Fruit fly (Drosophila melanogaster): ENCODE data around the gene CG14153.

Gene CG14153

dm6 chr3L:10643228-10643627 is at the start of gene CG14153:
Gene CG14153 (plus strand): TSS chr3L:10643528.
- TF ChIP-seq tj (GFP tag; optimal IDR thresholded peaks at IDR 0.05), result no peak
- no peak for TF ChIP-seq CG33017 (tag; optimal IDR thresholded peaks at IDR 0.05)
- TF ChIP-seq CG7101 (tag; optimal IDR thresholded peaks at IDR 0.05), result no peak
- TF ChIP-seq CG11617 (GFP tag; optimal IDR thresholded peaks at IDR 0.05), result no peak
- no peak for TF ChIP-seq cic (GFP tag; optimal IDR thresholded peaks at IDR 0.05)
- TF ChIP-seq Clk (GFP tag; optimal IDR thresholded peaks at IDR 0.05), result no peak
- TF ChIP-seq cnc (optimal IDR thresholded peaks at IDR 0.05), result no peak
- TF ChIP-seq CG1620 (GFP tag; optimal IDR thresholded peaks at IDR 0.05), result no peak
- no peak for TF ChIP-seq CG5204 (GFP tag; optimal IDR thresholded peaks at IDR 0.05)
- no peak for TF ChIP-seq Mnt (GFP tag; optimal IDR thresholded peaks at IDR 0.05)
- no peak for TF ChIP-seq pad (GFP tag; optimal IDR thresholded peaks at IDR 0.05)
- TF ChIP-seq bab1 (GFP tag; optimal IDR thresholded peaks at IDR 0.05), result no peak
- TF ChIP-seq CG14711 (tag; optimal IDR thresholded peaks at IDR 0.05), result no peak
- no peak for TF ChIP-seq Hr96 (GFP tag; optimal IDR thresholded peaks at IDR 0.05)

- no peak for TF ChIP-seq toe (GFP tag; optimal IDR thresholded peaks at IDR 0.05)
- TF ChIP-seq cic (GFP tag; optimal IDR thresholded peaks at IDR 0.05), result no peak
- TF ChIP-seq bab1 (GFP tag; optimal IDR thresholded peaks at IDR 0.05), result no peak
- TF ChIP-seq CG1620 (GFP tag; optimal IDR thresholded peaks at IDR 0.05), result no peak
- TF ChIP-seq Crg-1 (GFP tag; optimal IDR thresholded peaks at IDR 0.05), result no peak
- no peak for TF ChIP-seq CG14711 (tag; optimal IDR thresholded peaks at IDR 0.05)
- no peak for TF ChIP-seq CG5204 (GFP tag; optimal IDR thresholded peaks at IDR 0.05)
- TF ChIP-seq CG33017 (tag; optimal IDR thresholded peaks at IDR 0.05), result no peak
- no peak for TF ChIP-seq kay (GFP tag; ENCODE audit: borderline replicate concordance)
- no peak for TF ChIP-seq CG11617 (GFP tag; optimal IDR thresholded peaks at IDR 0.05)
- no peak for TF ChIP-seq Clk (GFP tag; optimal IDR thresholded peaks at IDR 0.05)
- no peak for TF ChIP-seq CG12768 (GFP tag; optimal IDR thresholded peaks at IDR 0.05)
- no peak for TF ChIP-seq ovo (GFP tag; optimal IDR thresholded peaks at IDR 0.05)
- no peak for TF ChIP-seq CG7045 (GFP tag; optimal IDR thresholded peaks at IDR 0.05)
- TF ChIP-seq cnc (optimal IDR thresholded peaks at IDR 0.05), result no peak
- no peak for TF ChIP-seq Mnt (GFP tag; optimal IDR thresholded peaks at IDR 0.05)
- TF ChIP-seq Hr96 (GFP tag; optimal IDR thresholded peaks at IDR 0.05), result no peak
These were observed 43.8 kb upstream of the CG14153 start for dm6 chr3L:10599512-10599911.

dm6 chr3L:10623476-10623875 is 19.9 kb upstream of the CG14153 start, which contains the start of gene CG42521:
Gene CG42521 (minus strand): TSS chr3L:10623576.
- no peak for TF ChIP-seq Crg-1 (GFP tag; optimal IDR thresholded peaks at IDR 0.05)
- TF ChIP-seq CG12768 (GFP tag; optimal IDR thresholded peaks at IDR 0.05), result no peak
- TF ChIP-seq toe (GFP tag; optimal IDR thresholded peaks at IDR 0.05), result no peak
- no peak for TF ChIP-seq CG7045 (GFP tag; optimal IDR thresholded peaks at IDR 0.05)
- TF ChIP-seq CG14711 (tag; optimal IDR thresholded peaks at IDR 0.05), result no peak
- TF ChIP-seq cnc (optimal IDR thresholded peaks at IDR 0.05), result no peak
- TF ChIP-seq ovo (GFP tag; optimal IDR thresholded peaks at IDR 0.05), result no peak
- TF ChIP-seq CG33017 (tag; optimal IDR thresholded peaks at IDR 0.05), result no peak
- no peak for TF ChIP-seq Hr96 (GFP tag; optimal IDR thresholded peaks at IDR 0.05)
- no peak for TF ChIP-seq Clk (GFP tag; optimal IDR thresholded peaks at IDR 0.05)

- TF ChIP-seq CG7045 (GFP tag; optimal IDR thresholded peaks at IDR 0.05) (no peak), tj (GFP tag; optimal IDR thresholded peaks at IDR 0.05) (no peak), CG33017 (tag; optimal IDR thresholded peaks at IDR 0.05) (no peak), CG11617 (GFP tag; optimal IDR thresholded peaks at IDR 0.05) (no peak), CG14711 (tag; optimal IDR thresholded peaks at IDR 0.05) (no peak), pad (GFP tag; optimal IDR thresholded peaks at IDR 0.05) (no peak), toe (GFP tag; optimal IDR thresholded peaks at IDR 0.05) (no peak), CG12768 (GFP tag; optimal IDR thresholded peaks at IDR 0.05) (no peak), cic (GFP tag; optimal IDR thresholded peaks at IDR 0.05) (no peak), CG5204 (GFP tag; optimal IDR thresholded peaks at IDR 0.05) (no peak), Hr96 (GFP tag; optimal IDR thresholded peaks at IDR 0.05) (no peak)
These were observed 17.8 kb upstream of the CG14153 start, which contains the start of gene CG43127 for dm6 chr3L:10625499-10625898. Gene CG43127 (minus strand): TSS chr3L:10625599.

DNA sequence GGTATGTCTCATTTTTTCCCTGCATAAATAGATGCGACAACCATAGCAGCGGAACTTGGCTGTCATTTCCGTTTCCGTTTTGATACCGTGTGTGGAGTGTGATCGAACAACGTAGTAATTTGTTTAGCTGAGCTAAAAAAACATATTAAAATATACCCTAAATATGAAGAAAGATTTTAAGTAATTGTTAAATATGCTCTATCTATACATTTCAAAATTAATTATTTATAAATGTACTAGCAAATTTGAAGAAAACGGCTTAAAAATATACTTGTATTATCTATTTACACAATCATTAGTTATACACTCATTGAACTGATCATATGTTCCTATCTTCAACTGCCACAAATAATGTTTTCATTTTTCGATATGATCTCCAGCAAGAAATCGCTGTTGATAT is 17.1 kb upstream of the CG14153 start, which contains the start of gene CG34238:
TSS of gene CG34238 (plus strand) at position 301 of the 400 bp plus-strand sequence.
- TF ChIP-seq cic (GFP tag; optimal IDR thresholded peaks at IDR 0.05) (no peak), CG14711 (tag; optimal IDR thresholded peaks at IDR 0.05) (no peak), cnc (optimal IDR thresholded peaks at IDR 0.05) (no peak)

dm6 chr3L:10628384-10628783 is 14.9 kb upstream of the CG14153 start, which contains the start of gene CG14151:
Gene CG14151 (minus strand): TSS chr3L:10628484.
- TF ChIP-seq Mnt (GFP tag; optimal IDR thresholded peaks at IDR 0.05), result no peak
- no peak for TF ChIP-seq CG7101 (tag; optimal IDR thresholded peaks at IDR 0.05)
- TF ChIP-seq CG11617 (GFP tag; optimal IDR thresholded peaks at IDR 0.05), result no peak
- TF ChIP-seq CG14711 (tag; optimal IDR thresholded peaks at IDR 0.05), result no peak
- TF ChIP-seq CG5204 (GFP tag; optimal IDR thresholded peaks at IDR 0.05), result no peak
- TF ChIP-seq CG33017 (tag; optimal IDR thresholded peaks at IDR 0.05), result no peak
- TF ChIP-seq ovo (GFP tag; optimal IDR thresholded peaks at IDR 0.05), result no peak
- TF ChIP-seq cnc (optimal IDR thresholded peaks at IDR 0.05), result no peak
- TF ChIP-seq bab1 (GFP tag; optimal IDR thresholded peaks at IDR 0.05), result no peak

DNA sequence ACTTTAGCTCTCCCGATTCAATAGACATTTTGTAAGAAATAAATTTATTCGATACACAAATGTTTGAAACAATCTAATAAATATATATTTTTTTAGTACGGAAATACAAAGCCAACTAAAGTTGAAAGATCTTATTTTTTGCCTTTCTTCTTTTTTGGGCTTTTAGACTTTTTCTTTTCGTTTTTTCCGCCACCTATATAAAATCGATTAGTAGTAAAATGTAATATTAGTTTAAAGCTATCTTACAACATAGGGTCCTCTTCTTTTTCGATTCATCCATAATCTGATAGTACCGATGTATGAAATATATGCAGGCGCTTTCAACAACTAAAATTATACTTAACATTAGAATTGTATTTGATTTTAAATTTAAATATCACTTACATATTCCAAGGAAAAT is 13.4 kb upstream of the CG14153 start, which contains the start of gene CG42536:
TSS of gene CG42536 (minus strand) at position 101 of the 400 bp plus-strand sequence.
- TF ChIP-seq CG12768 (GFP tag; optimal IDR thresholded peaks at IDR 0.05) (no peak), kay (GFP tag; ENCODE audit: borderline replicate concordance) (peak; percentile 16), CG7045 (GFP tag; optimal IDR thresholded peaks at IDR 0.05) (no peak), ovo (GFP tag; optimal IDR thresholded peaks at IDR 0.05) (no peak), pad (GFP tag; optimal IDR thresholded peaks at IDR 0.05) (no peak)

Measured in whole organism, adult.